Fruit fly (Drosophila melanogaster) whole organism, prepupa: Measurements from ENCODE around the gene Mst27D.

Source experiments
- CG10669 ChIP-seq: fragments of 200-800 bp; sonication (Bioruptor generic); optimal IDR thresholded peaks from 3 replicates; lab custom pipeline; 2018; ENCODE audit warnings: missing biosample characterization, mild to moderate bottlenecking, missing genetic modification characterization, moderate library complexity
- CG11294 ChIP-seq: fragments of 200-800 bp; sonication (Bioruptor generic); IDR thresholded peaks from 2 replicates; pipeline ENCODE4 v1.3.6; 2022; ENCODE audit warnings: missing biosample characterization, missing genetic modification characterization
- CG11762 ChIP-seq: fragments of 200-800 bp; sonication (Bioruptor generic); optimal IDR thresholded peaks from 3 replicates; lab custom pipeline; 2016; ENCODE audit warnings: missing biosample characterization, missing genetic modification characterization; ENCODE audit not compliant: insufficient read depth
- CG11902 ChIP-seq: fragments of 200-800 bp; sonication (Bioruptor generic); optimal IDR thresholded peaks from 3 replicates; lab custom pipeline; 2016; ENCODE audit warnings: missing biosample characterization, missing genetic modification characterization
- CG1621 ChIP-seq: fragments of 200-800 bp; sonication (Bioruptor generic); optimal IDR thresholded peaks from 3 replicates; lab custom pipeline; 2018; ENCODE audit warnings: missing biosample characterization, mild to moderate bottlenecking, missing genetic modification characterization
- CG16779 ChIP-seq: fragments of 200-800 bp; sonication (Bioruptor generic); optimal IDR thresholded peaks from 3 replicates; lab custom pipeline; 2017; ENCODE audit warnings: missing biosample characterization, mild to moderate bottlenecking, missing genetic modification characterization
- CG3032 ChIP-seq: fragments of 200-800 bp; optimal IDR thresholded peaks from 2 replicates; lab custom pipeline; 2019; ENCODE audit warnings: missing biosample characterization, mild to moderate bottlenecking, missing genetic modification characterization, moderate library complexity
- CG31627 ChIP-seq: fragments of 200-800 bp; sonication (Bioruptor generic); optimal IDR thresholded peaks from 3 replicates; lab custom pipeline; 2016; ENCODE audit warnings: missing biosample characterization, missing genetic modification characterization
- CG32006 ChIP-seq: fragments of 200-800 bp; sonication (Bioruptor generic); optimal IDR thresholded peaks from 3 replicates; lab custom pipeline; 2017; ENCODE audit warnings: missing biosample characterization, mild to moderate bottlenecking, missing genetic modification characterization
- CG34406 ChIP-seq: fragments of 200-800 bp; sonication (Bioruptor generic); optimal IDR thresholded peaks from 3 replicates; lab custom pipeline; 2016; ENCODE audit warnings: missing biosample characterization, missing genetic modification characterization
- CG4318 ChIP-seq: fragments of 200-800 bp; sonication (Bioruptor generic); optimal IDR thresholded peaks from 3 replicates; lab custom pipeline; 2017; ENCODE audit warnings: missing biosample characterization, mild to moderate bottlenecking, missing genetic modification characterization
- CG6276 ChIP-seq: fragments of 200-800 bp; sonication (Bioruptor generic); optimal IDR thresholded peaks from 2 replicates; lab custom pipeline; 2017; ENCODE audit warnings: missing biosample characterization, mild to moderate bottlenecking, missing genetic modification characterization
- CG6808 ChIP-seq: fragments of 200-800 bp; sonication (Bioruptor generic); optimal IDR thresholded peaks from 3 replicates; lab custom pipeline; 2017; ENCODE audit warnings: missing biosample characterization, missing genetic modification characterization, mild to moderate bottlenecking, moderate library complexity, missing genetic modification reagents
- CG8119 ChIP-seq: fragments of 200-800 bp; sonication (Bioruptor generic); IDR thresholded peaks from 3 replicates; pipeline ENCODE4 v1.3.6; 2022; ENCODE audit warnings: missing biosample characterization, missing genetic modification characterization
- CG8319 ChIP-seq: fragments of 200-800 bp; sonication (Bioruptor generic); optimal IDR thresholded peaks from 3 replicates; lab custom pipeline; 2016; ENCODE audit warnings: missing biosample characterization, missing genetic modification characterization
- CG8632 ChIP-seq: fragments of 200-800 bp; sonication (Bioruptor generic); optimal IDR thresholded peaks from 3 replicates; lab custom pipeline; 2016; ENCODE audit warnings: missing biosample characterization, missing genetic modification characterization
- Eip75B ChIP-seq: fragments of 200-800 bp; sonication (Bioruptor generic); optimal IDR thresholded peaks from 3 replicates; lab custom pipeline; 2016; ENCODE audit warnings: missing biosample characterization, missing genetic modification characterization
- Eip93F ChIP-seq: fragments of 200-800 bp; sonication (Bioruptor generic); optimal IDR thresholded peaks from 2 replicates; lab custom pipeline; 2016; ENCODE audit warnings: missing biosample characterization, mild to moderate bottlenecking, missing genetic modification characterization
- Ets21C ChIP-seq: fragments of 200-800 bp; sonication (Bioruptor generic); optimal IDR thresholded peaks from 3 replicates; lab custom pipeline; 2016; ENCODE audit warnings: missing biosample characterization, missing genetic modification characterization
- Ets96B ChIP-seq: fragments of 200-800 bp; optimal IDR thresholded peaks from 2 replicates; lab custom pipeline; 2019; ENCODE audit warnings: missing biosample characterization, mild to moderate bottlenecking, missing genetic modification characterization, moderate library complexity
- Gug ChIP-seq: fragments of 200-800 bp; sonication (Bioruptor generic); IDR thresholded peaks from 2 replicates; pipeline ENCODE4 v1.3.6; 2022; ENCODE audit warnings: missing biosample characterization, missing genetic modification characterization
- Hr38 ChIP-seq: sonication (Bioruptor generic); optimal IDR thresholded peaks from 2 replicates; lab custom pipeline; 2016; ENCODE audit warnings: missing biosample characterization, missing genetic modification characterization
- Hr39 ChIP-seq: fragments of 200-800 bp; sonication (Bioruptor generic); optimal IDR thresholded peaks from 2 replicates; lab custom pipeline; 2016; ENCODE audit warnings: missing biosample characterization, missing genetic modification characterization
- Lpt ChIP-seq: fragments of 200-800 bp; sonication (Bioruptor generic); optimal IDR thresholded peaks from 3 replicates; lab custom pipeline; 2016; ENCODE audit warnings: missing biosample characterization, missing genetic modification characterization
- Met ChIP-seq: fragments of 200-800 bp; sonication (Bioruptor generic); optimal IDR thresholded peaks from 3 replicates; lab custom pipeline; 2016; ENCODE audit warnings: missing biosample characterization, missing genetic modification characterization
- OdsH ChIP-seq: fragments of 200-800 bp; sonication (Bioruptor generic); optimal IDR thresholded peaks from 3 replicates; lab custom pipeline; 2016; ENCODE audit warnings: missing biosample characterization, missing genetic modification characterization
- Sox102F ChIP-seq: fragments of 200-800 bp; sonication (Bioruptor generic); optimal IDR thresholded peaks from 2 replicates; lab custom pipeline; 2016; ENCODE audit warnings: missing biosample characterization, mild to moderate bottlenecking, missing genetic modification characterization
- Sox15 ChIP-seq: fragments of 200-800 bp; sonication (Bioruptor generic); optimal IDR thresholded peaks from 3 replicates; lab custom pipeline; 2016; ENCODE audit warnings: missing biosample characterization, missing genetic modification characterization
- achi ChIP-seq: fragments of 200-800 bp; sonication (Bioruptor generic); optimal IDR thresholded peaks from 3 replicates; lab custom pipeline; 2016; ENCODE audit warnings: missing biosample characterization, missing genetic modification characterization
- cyc ChIP-seq: fragments of 200-800 bp; sonication (Bioruptor generic); optimal IDR thresholded peaks from 3 replicates; lab custom pipeline; 2016; ENCODE audit warnings: missing biosample characterization, missing genetic modification characterization
- dac ChIP-seq: fragments of 200-800 bp; sonication (Bioruptor generic); optimal IDR thresholded peaks from 2 replicates; lab custom pipeline; 2017; ENCODE audit warnings: missing biosample characterization, mild to moderate bottlenecking, missing genetic modification characterization
- dsx ChIP-seq: fragments of 200-800 bp; optimal IDR thresholded peaks from 3 replicates; lab custom pipeline; 2019; ENCODE audit warnings: missing biosample characterization, mild to moderate bottlenecking, missing genetic modification characterization, moderate library complexity; ENCODE audit not compliant: poor library complexity, severe bottlenecking
- eg ChIP-seq: fragments of 200-800 bp; sonication (Bioruptor generic); IDR thresholded peaks from 3 replicates; pipeline ENCODE4 v1.3.6; 2022; ENCODE audit warnings: missing biosample characterization, missing genetic modification characterization
- esn ChIP-seq: fragments of 200-800 bp; sonication (Bioruptor generic); optimal IDR thresholded peaks from 2 replicates; lab custom pipeline; 2016; ENCODE audit warnings: missing biosample characterization, mild to moderate bottlenecking, missing genetic modification characterization, moderate library complexity
- fd59A ChIP-seq: fragments of 200-800 bp; sonication (Bioruptor generic); optimal IDR thresholded peaks from 2 replicates; lab custom pipeline; 2017; ENCODE audit warnings: missing biosample characterization, mild to moderate bottlenecking, missing genetic modification characterization, missing genetic modification reagents
- lz ChIP-seq: fragments of 200-800 bp; sonication (Bioruptor generic); optimal IDR thresholded peaks from 3 replicates; lab custom pipeline; 2016; ENCODE audit warnings: missing biosample characterization, missing genetic modification characterization
- net ChIP-seq: fragments of 200-800 bp; sonication (Bioruptor generic); optimal IDR thresholded peaks from 3 replicates; lab custom pipeline; 2016; ENCODE audit warnings: missing biosample characterization, missing genetic modification characterization
- salr ChIP-seq, 2 experiments: fragments of 200-800 bp; sonication (Bioruptor generic); optimal IDR thresholded peaks; 3 replicates each; lab custom pipeline; 2016 to 2018; ENCODE audit warnings: missing biosample characterization in 2 of 2, missing genetic modification characterization in 2 of 2, mild to moderate bottlenecking in 1 of 2
- ss ChIP-seq, 2 experiments: fragments of 200-800 bp; sonication (Bioruptor generic); optimal IDR thresholded peaks; 2 replicates in 1 of 2; 3 replicates in 1 of 2; lab custom pipeline; 2017 to 2018; ENCODE audit warnings: mild to moderate bottlenecking in 2 of 2, missing biosample characterization in 2 of 2, missing genetic modification characterization in 2 of 2, moderate library complexity in 1 of 2
- svp ChIP-seq: fragments of 200-800 bp; sonication (Bioruptor generic); peaks from one replicate; lab custom pipeline; 2016; ENCODE audit warnings: missing biosample characterization, missing genetic modification characterization

Gene Mst27D

dm6 chr2L:7071862-7072261 is 11.2 kb upstream of the Mst27D start (continued):
- TF ChIP-seq svp (GFP tag; lab: Kevin White, UChicago) (peak; percentile 73), Ets96B (tag; lab: Kevin White, UChicago) (peak; percentile 66), CG31627 (GFP tag; lab: Kevin White, UChicago) (peak; percentile 4), CG4318 (peak; percentile 14), CG1621 (peak; percentile 63), net (no peak), Eip75B (GFP tag; lab: Kevin White, UChicago) (peak; percentile 67), CG16779 (no peak), Lpt (GFP tag; lab: Kevin White, UChicago) (peak; percentile 52), CG6276 (GFP tag; lab: Kevin White, UChicago) (no peak), dac (GFP tag; lab: Kevin White, UChicago) (no peak), lz (peak; percentile 1), dsx (GFP tag; lab: Kevin White, UChicago) (peak; percentile 73), CG11762 (GFP tag; lab: Kevin White, UChicago) (peak; percentile 25), CG8119 (GFP tag; lab: Robert Waterston, UW) (peak; percentile 50; the same call in 1 of the 3 replicates)

DNA sequence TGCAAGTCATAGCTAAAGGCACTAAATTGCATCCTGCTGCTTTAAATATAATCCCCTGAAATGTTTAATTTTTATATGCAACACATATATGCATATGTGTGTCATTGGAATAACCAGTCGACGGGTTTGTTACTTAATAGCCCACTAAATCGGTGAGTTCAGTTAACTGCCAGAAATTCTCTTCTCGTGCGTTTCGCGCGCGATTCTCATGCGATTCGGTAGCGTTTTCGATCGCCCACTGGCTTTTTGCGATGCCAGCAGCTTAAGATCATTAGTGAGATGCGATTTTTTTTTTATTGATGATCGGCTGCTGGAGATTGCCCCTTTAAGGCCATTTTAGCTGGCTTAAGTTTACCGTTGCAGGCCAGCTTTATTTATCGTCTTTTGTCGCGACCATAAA is 10.6 kb upstream of the Mst27D start:
- no peak for TF ChIP-seq OdsH (GFP tag; lab: Kevin White, UChicago)
- no peak for TF ChIP-seq esn
- TF ChIP-seq CG11902 (GFP tag; lab: Kevin White, UChicago): no peak
- no peak for TF ChIP-seq Hr38 (GFP tag; lab: Kevin White, UChicago)
- TF ChIP-seq CG11294: no peak
- no peak for TF ChIP-seq CG34406 (GFP tag; lab: Kevin White, UChicago)
- no peak for TF ChIP-seq CG8319
- TF ChIP-seq CG6276 (GFP tag; lab: Kevin White, UChicago): no peak
- TF ChIP-seq ss (GFP tag; optimal IDR thresholded peaks at IDR 0.05; lab: Kevin White, UChicago): no peak
- no peak for TF ChIP-seq dsx (GFP tag; lab: Kevin White, UChicago)
- TF ChIP-seq net: no peak
- no peak for TF ChIP-seq svp (GFP tag; lab: Kevin White, UChicago)
- TF ChIP-seq Sox15 (GFP tag; lab: Kevin White, UChicago): no peak
- TF ChIP-seq CG10669: no peak
- TF ChIP-seq CG32006 (GFP tag; lab: Kevin White, UChicago): no peak
- TF ChIP-seq achi: no peak
- TF ChIP-seq CG16779: no peak
- TF ChIP-seq Sox102F (GFP tag; lab: Kevin White, UChicago): no peak
- no peak for TF ChIP-seq CG4318
- TF ChIP-seq, all 60 proteins: peak for 0

dm6 chr2L:7067683-7068082 is 7.0 kb upstream of the Mst27D start, which contains the start of gene Ugt307A1:
Gene Ugt307A1, plus strand, starts transcription at chr2L:7067983.
- TF ChIP-seq CG8632: no peak
- TF ChIP-seq Lpt (GFP tag; lab: Kevin White, UChicago): no peak
- TF ChIP-seq CG6276 (GFP tag; lab: Kevin White, UChicago): no peak
- TF ChIP-seq Hr38 (GFP tag; lab: Kevin White, UChicago): no peak
- no peak for TF ChIP-seq CG8319
- TF ChIP-seq Gug (GFP tag; lab: Robert Waterston, UW): no peak
- no peak for TF ChIP-seq CG10669
- no peak for TF ChIP-seq Ets21C (GFP tag; lab: Kevin White, UChicago)
- TF ChIP-seq CG32006 (GFP tag; lab: Kevin White, UChicago): no peak

- TF ChIP-seq CG6808 (GFP tag; lab: Kevin White, UChicago) (no peak), ss (GFP tag; optimal IDR thresholded peaks at IDR 0.05; lab: Kevin White, UChicago) (no peak), Hr39 (GFP tag; lab: Kevin White, UChicago) (no peak), dac (GFP tag; lab: Kevin White, UChicago) (no peak), Ets96B (tag; lab: Kevin White, UChicago) (no peak), eg (GFP tag; lab: Robert Waterston, UW) (no peak), Eip93F (no peak), achi (no peak), CG3032 (no peak), CG31627 (GFP tag; lab: Kevin White, UChicago) (no peak), CG1621 (peak; percentile 98), esn (no peak), salr (GFP tag; optimal IDR thresholded peaks at IDR 0.05; lab: Kevin White, UChicago) (no peak), Sox15 (GFP tag; lab: Kevin White, UChicago) (no peak), dsx (GFP tag; lab: Kevin White, UChicago) (peak; percentile 12), Met (no peak), cyc (no peak), fd59A (GFP tag; lab: Kevin White, UChicago) (no peak)
- TF ChIP-seq, all 60 proteins: peak for 2
Observed at dm6 chr2L:7065687-7066086, 5.0 kb upstream of the Mst27D start, which contains the start of gene Nuf2. Gene Nuf2, minus strand, starts transcription at chr2L:7065837.
